Worm (Caenorhabditis elegans) whole organism, L1 larva: ENCODE measurements around the gene K08F4.3.
A peak's percentile ranks its signal among the peaks of the same experiment; 100 is the strongest.

ENCODE experiments used
- C34B4.2 ChIP-seq: sonication (generic microtip); optimal IDR thresholded peaks from 2 replicates; lab custom pipeline; 2017; ENCODE audit warnings: mild to moderate bottlenecking, missing genetic modification characterization, missing compliant biosample characterization
- ceh-82 ChIP-seq, 3 experiments: fragments of 150-350 bp in 1 of 3; sonication (generic microtip) in 2 of 3; optimal IDR thresholded peaks; 2 replicates each; lab custom pipeline; 2014 to 2017; ENCODE audit warnings: missing biosample characterization in 3 of 3, missing genetic modification characterization in 3 of 3
- ceh-90 ChIP-seq: sonication (generic microtip); optimal IDR thresholded peaks from 2 replicates; lab custom pipeline; 2016; ENCODE audit warnings: missing genetic modification characterization, missing compliant biosample characterization
- ces-1 ChIP-seq: fragments of 150-350 bp; optimal IDR thresholded peaks from 2 replicates; lab custom pipeline; 2014; ENCODE audit warnings: missing biosample characterization, missing genetic modification reagents, missing genetic modification characterization
- dsc-1 ChIP-seq: sonication (generic microtip); optimal IDR thresholded peaks from 2 replicates; lab custom pipeline; 2016; ENCODE audit warnings: mild to moderate bottlenecking, missing genetic modification characterization, missing compliant biosample characterization
- elt-2 ChIP-seq: sonication (generic microtip); optimal IDR thresholded peaks from 2 replicates; lab custom pipeline; 2016; ENCODE audit warnings: missing genetic modification characterization, mild to moderate bottlenecking, inconsistent platforms, missing compliant biosample characterization, missing genetic modification reagents
- elt-3 ChIP-seq, 6 experiments: fragments of 150-350 bp in 1 of 6; sonication (generic microtip); optimal IDR thresholded peaks; 2 replicates each; lab custom pipeline; 2017 to 2018; ENCODE audit warnings: missing biosample characterization in 6 of 6, missing genetic modification characterization in 6 of 6, inconsistent platforms in 1 of 6
- ets-5 ChIP-seq: fragments of 200-800 bp; sonication (Bioruptor generic); IDR thresholded peaks from 2 replicates; pipeline ENCODE4 v1.3.6; 2022; ENCODE audit warnings: missing genetic modification characterization, missing compliant biosample characterization
- fkh-8 ChIP-seq: sonication (generic microtip); optimal IDR thresholded peaks from 2 replicates; lab custom pipeline; 2016; ENCODE audit warnings: mild to moderate bottlenecking, missing genetic modification characterization, missing compliant biosample characterization
- hlh-17 ChIP-seq: fragments of 200-800 bp; sonication (Bioruptor generic); optimal IDR thresholded peaks from 2 replicates; lab custom pipeline; 2018; ENCODE audit warnings: missing genetic modification characterization, mild to moderate bottlenecking, missing compliant biosample characterization, moderate library complexity, borderline replicate concordance
- isw-1 ChIP-seq: fragments of 200-800 bp; sonication (Bioruptor generic); IDR thresholded peaks from 2 replicates; pipeline ENCODE4 v1.3.6; 2022; ENCODE audit warnings: missing genetic modification characterization, missing compliant biosample characterization
- jun-1 ChIP-seq: fragments of 150-350 bp; optimal IDR thresholded peaks from 2 replicates; lab custom pipeline; 2014; ENCODE audit warnings: missing biosample characterization, missing genetic modification reagents, missing genetic modification characterization
- lin-14 ChIP-seq: fragments of 200-800 bp; sonication (Bioruptor generic); optimal IDR thresholded peaks from 2 replicates; lab custom pipeline; 2018; ENCODE audit warnings: mild to moderate bottlenecking, missing genetic modification characterization, moderate library complexity, missing compliant biosample characterization
- lin-35 ChIP-seq, 2 experiments: fragments of 150-350 bp; optimal IDR thresholded peaks; 2 replicates each; lab custom pipeline; 2014; ENCODE audit warnings: missing biosample characterization in 2 of 2, missing genetic modification characterization in 2 of 2, missing genetic modification reagents in 2 of 2
- mab-9 ChIP-seq: fragments of 200-800 bp; sonication (Bioruptor generic); IDR thresholded peaks from 2 replicates; pipeline ENCODE4 v1.3.6; 2022; ENCODE audit warnings: missing genetic modification reagents, missing genetic modification characterization, missing compliant biosample characterization
- mef-2 ChIP-seq: fragments of 150-350 bp; optimal IDR thresholded peaks from 2 replicates; lab custom pipeline; 2014; ENCODE audit warnings: missing biosample characterization, missing genetic modification characterization
- nhr-11 ChIP-seq: fragments of 150-350 bp; optimal IDR thresholded peaks from 2 replicates; lab custom pipeline; 2014; ENCODE audit warnings: missing biosample characterization, missing genetic modification characterization
- nhr-19 ChIP-seq: fragments of 200-800 bp; sonication (Bioruptor generic); conservative IDR thresholded peaks from 2 replicates; pipeline ENCODE4 v1.3.6; 2022; ENCODE audit warnings: missing genetic modification characterization, missing compliant biosample characterization
- nhr-237 ChIP-seq: fragments of 150-350 bp; optimal IDR thresholded peaks from 2 replicates; lab custom pipeline; 2014; ENCODE audit warnings: missing biosample characterization, missing genetic modification characterization
- nhr-28 ChIP-seq: fragments of 150-350 bp; optimal IDR thresholded peaks from 2 replicates; lab custom pipeline; 2014; ENCODE audit warnings: missing biosample characterization, missing genetic modification characterization
- nhr-77 ChIP-seq: fragments of 150-350 bp; optimal IDR thresholded peaks from 2 replicates; lab custom pipeline; 2014; ENCODE audit warnings: missing biosample characterization, missing genetic modification characterization
- nhr-85 ChIP-seq: sonication (generic microtip); peaks from one replicate; lab custom pipeline; 2016; ENCODE audit warnings: missing genetic modification characterization, inconsistent platforms, missing compliant biosample characterization
- rnt-1 ChIP-seq: sonication (generic microtip); optimal IDR thresholded peaks from 2 replicates; lab custom pipeline; 2016; ENCODE audit warnings: mild to moderate bottlenecking, missing genetic modification characterization, moderate library complexity, missing compliant biosample characterization
- skn-1 ChIP-seq: fragments of 150-350 bp; optimal IDR thresholded peaks from 2 replicates; lab custom pipeline; 2014; ENCODE audit warnings: missing biosample characterization, missing genetic modification characterization
- snpc-4 ChIP-seq: fragments of 150-350 bp; optimal IDR thresholded peaks from 2 replicates; lab custom pipeline; 2014; ENCODE audit warnings: missing biosample characterization, missing genetic modification characterization
- snu-23 ChIP-seq: sonication (generic microtip); optimal IDR thresholded peaks from 2 replicates; lab custom pipeline; 2016; ENCODE audit warnings: missing genetic modification characterization, missing compliant biosample characterization
- unc-98 ChIP-seq: fragments of 200-800 bp; sonication (Bioruptor generic); IDR thresholded peaks from 2 replicates; pipeline ENCODE4 v1.3.6; 2022; ENCODE audit warnings: missing genetic modification characterization, missing compliant biosample characterization
- vab-15 ChIP-seq: sonication (generic microtip); optimal IDR thresholded peaks from 2 replicates; lab custom pipeline; 2017; ENCODE audit warnings: missing genotype, mild to moderate bottlenecking, missing genetic modification characterization, missing compliant biosample characterization
- xbp-1 ChIP-seq: sonication (generic microtip); optimal IDR thresholded peaks from 2 replicates; lab custom pipeline; 2016; ENCODE audit warnings: missing genetic modification characterization, missing compliant biosample characterization
- zip-4 ChIP-seq: fragments of 200-800 bp; sonication (Bioruptor generic); optimal IDR thresholded peaks from 2 replicates; lab custom pipeline; 2018; ENCODE audit warnings: mild to moderate bottlenecking, missing genetic modification characterization, moderate library complexity, missing compliant biosample characterization
- ztf-11 ChIP-seq, 2 experiments: sonication (generic microtip); optimal IDR thresholded peaks; 2 replicates each; lab custom pipeline; 2016 to 2017; ENCODE audit warnings: missing genetic modification characterization in 2 of 2, missing biosample characterization in 1 of 2, missing compliant biosample characterization in 1 of 2
- ztf-4 ChIP-seq: fragments of 150-350 bp; optimal IDR thresholded peaks from 2 replicates; lab custom pipeline; 2014; ENCODE audit warnings: missing biosample characterization, missing genetic modification characterization

K08F4.3 gene

ce11 chrIV:10135817-10136216 lies 6.8 kb downstream of the K08F4.3 start, which contains the start of gene K08F4.5:
Gene K08F4.5, minus strand, starts transcription at chrIV:10135917.
- TF ChIP-seq isw-1 (no peak), mef-2 (no peak), ets-5 (no peak)

- no peak for TF ChIP-seq xbp-1 (tag; lab: Kevin White, UChicago)
- no peak for TF ChIP-seq rnt-1 (tag; lab: Kevin White, UChicago)
- no peak for TF ChIP-seq elt-3 (tag; optimal IDR thresholded peaks at IDR 0.05; lab: Kevin White, UChicago)
- TF ChIP-seq nhr-85: no peak
- no peak for TF ChIP-seq hlh-17 (GFP tag; lab: Kevin White, UChicago)
- TF ChIP-seq jun-1 (tag; lab: Kevin White, UChicago): no peak
- TF ChIP-seq nhr-237 (tag; lab: Kevin White, UChicago): no peak
- no peak for TF ChIP-seq isw-1
- TF ChIP-seq, all 84 proteins: peak for 0
Observed at ce11 chrIV:10137804-10138203, 8.7 kb downstream of the K08F4.3 start, which contains the start of gene K08F4.12. Gene K08F4.12, plus strand, starts transcription at chrIV:10138104.

DNA sequence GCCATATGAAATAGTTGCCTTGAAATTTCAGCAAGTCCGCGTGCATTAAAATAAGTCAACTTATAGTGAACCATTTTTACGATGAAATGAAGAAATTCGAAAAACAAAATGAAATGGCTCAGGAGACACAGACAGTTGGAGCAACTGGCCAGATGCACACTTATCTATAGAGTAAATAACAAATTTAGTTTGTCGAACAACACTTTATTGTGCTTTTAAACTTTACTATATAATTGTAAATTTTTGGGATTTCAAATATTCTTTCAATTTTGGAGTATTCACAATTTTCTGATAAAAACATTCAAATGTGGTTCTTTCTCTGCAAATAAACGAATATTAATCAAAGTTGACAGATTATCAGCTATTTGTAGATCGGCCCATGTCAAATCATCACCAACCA lies 11.1 kb downstream of the K08F4.3 start, which contains the start of gene gst-3:
TSS of gene gst-3 (minus strand) at position 101 of the 400 bp plus-strand sequence.
- TF ChIP-seq dsc-1 (tag; lab: Kevin White, UChicago) (no peak), lin-35 (GFP tag; optimal IDR thresholded peaks at IDR 0.05; lab: Kevin White, UChicago) (no peak), nhr-77 (tag; lab: Kevin White, UChicago) (no peak), ceh-90 (tag; lab: Kevin White, UChicago) (no peak), zip-4 (no peak), fkh-8 (tag; lab: Kevin White, UChicago) (no peak), ztf-4 (tag; lab: Kevin White, UChicago) (no peak), mab-9 (no peak)
- TF ChIP-seq, all 84 proteins: peak for 0

DNA sequence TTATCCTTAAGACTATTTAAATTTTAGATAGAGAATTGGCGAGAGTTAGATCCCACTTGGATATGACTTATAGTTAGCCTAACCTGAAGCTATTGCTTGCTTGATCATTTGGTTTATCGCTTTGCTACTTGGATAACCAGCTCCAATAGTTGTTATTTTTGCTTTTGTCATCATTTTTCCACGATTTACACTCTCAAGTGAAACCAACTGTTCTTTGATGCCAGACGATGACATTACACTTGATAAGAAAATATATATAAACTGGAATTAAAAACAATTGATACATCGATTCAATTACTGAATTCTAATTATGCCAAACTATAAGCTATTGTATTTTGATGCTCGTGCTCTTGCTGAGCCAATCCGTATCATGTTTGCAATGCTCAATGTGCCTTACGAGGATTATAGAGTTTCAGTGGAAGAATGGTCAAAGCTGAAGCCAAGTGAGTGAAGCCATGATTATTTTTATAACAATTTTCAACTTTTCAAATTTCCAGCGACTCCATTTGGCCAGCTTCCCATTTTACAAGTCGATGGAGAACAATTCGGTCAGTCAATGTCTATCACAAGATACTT lies 13.0 kb downstream of the K08F4.3 start, which contains the start of the genes gst-2, gst-4 and dhs-12:
TSS of gene gst-2 (minus strand) at position 132 of the 576 bp plus-strand sequence.
TSS of gene gst-4 (plus strand) at position 296 of the 576 bp plus-strand sequence.
TSS of gene dhs-12 (plus strand) at position 526 of the 576 bp plus-strand sequence.
- TF ChIP-seq skn-1 (tag; lab: Kevin White, UChicago) (peak; percentile 83), elt-2 (peak; percentile 8), ceh-82 (tag; optimal IDR thresholded peaks at IDR 0.05; lab: Kevin White, UChicago) (no peak), vab-15 (tag; lab: Kevin White, UChicago) (no peak), nhr-19 (GFP tag; lab: Robert Waterston, UW) (0 out of 2 replicates have a peak, but pooled peaks have one; percentile 15)

- TF ChIP-seq lin-14: no peak
- no peak for TF ChIP-seq ceh-90 (tag; lab: Kevin White, UChicago)
- no peak for TF ChIP-seq ets-5
- no peak for TF ChIP-seq lin-35 (GFP tag; optimal IDR thresholded peaks at IDR 0.05; lab: Kevin White, UChicago)
- TF ChIP-seq ces-1 (GFP tag; lab: Kevin White, UChicago): no peak
- no peak for TF ChIP-seq ztf-11 (tag; optimal IDR thresholded peaks at IDR 0.05; lab: Kevin White, UChicago)
- TF ChIP-seq snu-23 (GFP tag; lab: Kevin White, UChicago): no peak
- TF ChIP-seq C34B4.2 (tag; lab: Kevin White, UChicago): no peak
- no peak for TF ChIP-seq nhr-28 (tag; lab: Kevin White, UChicago)
- no peak for TF ChIP-seq nhr-11 (tag; lab: Kevin White, UChicago)
- no peak for TF ChIP-seq unc-98 (GFP tag; lab: Robert Waterston, UW)
- no peak for TF ChIP-seq snpc-4
Observed at ce11 chrIV:10143640-10144039, 14.6 kb downstream of the K08F4.3 start, which contains the start of gene msp-38. Gene msp-38, minus strand, starts transcription at chrIV:10143740.
